Worm (Caenorhabditis elegans): Measurements from ENCODE around the gene Y79H2A.2.

Y79H2A.2 gene

ce11 chrIII:12015611-12016010 lies 15.0 kb downstream of the Y79H2A.2 start:
- no peak for TF ChIP-seq unc-62 (GFP tag; optimal IDR thresholded peaks at IDR 0.05)

ce11 chrIII:12015183-12015582 lies 15.4 kb downstream of the Y79H2A.2 start:
- no peak for TF ChIP-seq unc-62 (GFP tag; optimal IDR thresholded peaks at IDR 0.05)

ce11 chrIII:12014503-12014902 lies 16.1 kb downstream of the Y79H2A.2 start:
- no peak for TF ChIP-seq unc-62 (GFP tag; optimal IDR thresholded peaks at IDR 0.05)

ce11 chrIII:12013718-12014117 lies 16.9 kb downstream of the Y79H2A.2 start:
- TF ChIP-seq unc-62 (GFP tag; optimal IDR thresholded peaks at IDR 0.05): no peak

- no peak for TF ChIP-seq unc-62 (GFP tag; optimal IDR thresholded peaks at IDR 0.05)
Observed at ce11 chrIII:12013054-12013453, 17.5 kb downstream of the Y79H2A.2 start.

- TF ChIP-seq unc-62 (GFP tag; optimal IDR thresholded peaks at IDR 0.05): no peak
Observed at ce11 chrIII:12009764-12010163, 20.8 kb downstream of the Y79H2A.2 start.

- no peak for TF ChIP-seq unc-62 (GFP tag; optimal IDR thresholded peaks at IDR 0.05)
Observed at ce11 chrIII:12009321-12009720, 21.2 kb downstream of the Y79H2A.2 start.

- TF ChIP-seq unc-62 (GFP tag; optimal IDR thresholded peaks at IDR 0.05): no peak
Observed at ce11 chrIII:12003264-12003663, 27.3 kb downstream of the Y79H2A.2 start.

- TF ChIP-seq unc-62 (GFP tag; optimal IDR thresholded peaks at IDR 0.05): no peak
Observed at ce11 chrIII:12002850-12003249, 27.7 kb downstream of the Y79H2A.2 start, which contains the start of gene Y56A3A.33. Gene Y56A3A.33, minus strand, starts transcription at chrIII:12002950.

- TF ChIP-seq unc-62 (GFP tag; optimal IDR thresholded peaks at IDR 0.05): no peak
Observed at ce11 chrIII:11999543-11999942, 31.0 kb downstream of the Y79H2A.2 start.

ce11 chrIII:11995783-11996182 lies 34.8 kb downstream of the Y79H2A.2 start:
- no peak for TF ChIP-seq unc-62 (GFP tag; optimal IDR thresholded peaks at IDR 0.05)

ce11 chrIII:11991654-11992292 lies 38.8 kb downstream of the Y79H2A.2 start:
- TF ChIP-seq unc-62 (GFP tag; optimal IDR thresholded peaks at IDR 0.05): no peak

- no peak for TF ChIP-seq unc-62 (GFP tag; optimal IDR thresholded peaks at IDR 0.05)
Observed at ce11 chrIII:11989823-11990222, 40.7 kb downstream of the Y79H2A.2 start, which contains the start of gene wah-1. Gene wah-1, plus strand, starts transcription at chrIII:11990167.

- TF ChIP-seq unc-62 (GFP tag; optimal IDR thresholded peaks at IDR 0.05): no peak
Observed at ce11 chrIII:11985066-11985465, 45.5 kb downstream of the Y79H2A.2 start.

ce11 chrIII:11982474-11982873 lies 48.1 kb downstream of the Y79H2A.2 start:
- no peak for TF ChIP-seq unc-62 (GFP tag; optimal IDR thresholded peaks at IDR 0.05)

ce11 chrIII:11981539-11981938 lies 49.0 kb downstream of the Y79H2A.2 start:
- no peak for TF ChIP-seq unc-62 (GFP tag; optimal IDR thresholded peaks at IDR 0.05)

- no peak for TF ChIP-seq unc-62 (GFP tag; optimal IDR thresholded peaks at IDR 0.05)
Observed at ce11 chrIII:11980743-11981142, 49.8 kb downstream of the Y79H2A.2 start.
